Fruit fly (Drosophila melanogaster): ENCODE measurements around the gene ArgRS.
"Not testable (repeated sequence)": the region's sequence is repeated elsewhere in the genome, so short reads cannot be mapped to it uniquely, and the experiment has no call there.

DNA sequence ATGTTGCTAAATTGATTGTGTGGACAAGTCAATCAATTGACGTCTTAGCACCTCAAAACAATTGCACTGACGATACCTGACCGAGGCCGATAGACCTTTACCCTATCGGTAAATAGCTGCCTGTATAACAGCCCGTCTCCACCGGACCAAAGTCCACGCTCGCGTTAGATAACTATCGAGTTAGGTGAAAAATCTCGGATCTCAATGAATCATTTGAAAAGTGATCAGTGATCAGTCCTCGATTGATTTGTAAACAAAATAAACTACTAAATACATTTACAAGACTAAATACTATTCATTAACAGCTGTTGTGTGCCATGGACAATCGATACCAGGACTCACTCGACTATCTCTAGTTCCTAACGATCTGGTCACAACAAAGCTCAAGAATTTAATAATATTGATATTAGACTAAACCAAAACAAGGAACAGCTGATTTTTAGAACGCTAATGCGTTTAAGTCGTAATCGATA, 44.8 kb downstream of the ArgRS start, which contains the start of the genes sordd2 and CG15602:
- TF ChIP-seq CTCF (GFP tag; optimal IDR thresholded peaks at IDR 0.05); Dip2 (GFP tag; IDR thresholded peaks at IDR 0.05); gem (tag; optimal IDR thresholded peaks at IDR 0.05); CG15011 (GFP tag; optimal IDR thresholded peaks at IDR 0.05); CG6175 (GFP tag; IDR thresholded peaks at IDR 0.05); en (GFP tag; optimal IDR thresholded peaks at IDR 0.05); CG6272 (GFP tag; IDR thresholded peaks at IDR 0.05): not testable (repeated sequence)
